Fruit fly (Drosophila melanogaster): ENCODE results near the gene CG15208.

DNA sequence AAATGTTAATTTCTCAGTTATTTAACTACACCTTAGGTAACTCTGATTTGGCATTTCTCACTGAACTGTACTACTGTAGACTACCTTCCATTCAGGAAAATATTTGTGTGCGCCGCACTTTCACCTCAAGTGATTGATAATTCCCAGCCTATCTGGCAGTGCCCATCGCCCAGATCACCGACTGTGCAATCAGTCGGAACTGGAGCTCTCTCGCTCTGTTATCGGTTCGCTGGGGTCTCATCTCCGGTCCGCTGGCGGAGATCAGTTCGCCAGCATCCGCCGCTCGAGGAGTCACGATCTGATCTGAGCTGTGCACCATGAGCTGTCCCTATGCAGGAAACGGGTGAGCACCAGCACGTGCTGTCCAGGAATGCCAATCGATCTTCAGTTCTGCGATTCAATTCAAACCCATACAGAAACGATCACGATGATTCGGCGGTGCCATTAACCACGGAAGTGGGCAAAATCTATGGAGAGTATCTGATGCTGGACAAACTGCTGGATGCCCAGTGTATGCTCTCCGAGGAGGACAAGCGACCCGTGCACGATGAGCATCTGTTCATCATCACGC lies 24.0 kb downstream of the CG15208 start, which contains the start of gene v:
- TF ChIP-seq CG9139 (GFP tag; optimal IDR thresholded peaks at IDR 0.05): no peak
- no peak for TF ChIP-seq fd85E (GFP tag; optimal IDR thresholded peaks at IDR 0.05)

Measured in whole organism, prepupa.